Fruit fly (Drosophila melanogaster) whole organism, embryonic: Measurements from ENCODE around the gene CG2961.

Experiments
- Ada2b ChIP-seq: fragments of 200-800 bp; sonication (Bioruptor generic); IDR thresholded peaks from 2 replicates; pipeline ENCODE4 v1.3.6; 2022; ENCODE audit warnings: missing biosample characterization, missing genetic modification characterization
- Aef1 ChIP-seq: fragments of 200-800 bp; sonication (Bioruptor generic); IDR thresholded peaks from 3 replicates; pipeline ENCODE4 v1.3.6; 2022; ENCODE audit warnings: missing biosample characterization, missing genetic modification characterization
- Atf-2 ChIP-seq: fragments of 200-800 bp; sonication (Bioruptor generic); optimal IDR thresholded peaks from 2 replicates; lab custom pipeline; 2016; ENCODE audit warnings: missing biosample characterization, missing genetic modification characterization
- B-H1 ChIP-seq: fragments of 200-800 bp; sonication (Bioruptor generic); IDR thresholded peaks from 3 replicates; pipeline ENCODE4 v1.3.6; 2022; ENCODE audit warnings: missing biosample characterization, missing genetic modification characterization
- Bgb ChIP-seq: fragments of 200-800 bp; sonication (Bioruptor generic); IDR thresholded peaks from 2 replicates; pipeline ENCODE4 v1.3.6; 2022; ENCODE audit warnings: missing biosample characterization, missing genetic modification characterization; ENCODE audit not compliant: partially characterized antibody
- CG11695 ChIP-seq: fragments of 200-800 bp; sonication (Bioruptor generic); IDR thresholded peaks from 3 replicates; pipeline ENCODE4 v1.3.6; 2022; ENCODE audit warnings: missing biosample characterization, missing genetic modification characterization
- CG12391 ChIP-seq: fragments of 200-800 bp; sonication (Bioruptor generic); optimal IDR thresholded peaks from 3 replicates; lab custom pipeline; 2018; ENCODE audit warnings: missing biosample characterization, mild to moderate bottlenecking, missing genetic modification characterization, moderate library complexity
- CG13123 ChIP-seq: fragments of 200-800 bp; sonication (Bioruptor generic); optimal IDR thresholded peaks from 2 replicates; lab custom pipeline; 2016; ENCODE audit warnings: missing biosample characterization, missing genetic modification characterization
- CG16813 ChIP-seq: fragments of 200-800 bp; sonication (Bioruptor generic); IDR thresholded peaks from 3 replicates; pipeline ENCODE4 v1.3.6; 2022; ENCODE audit warnings: missing biosample characterization, missing genetic modification characterization; ENCODE audit not compliant: partially characterized antibody
- CG17359 ChIP-seq: fragments of 200-800 bp; sonication (Bioruptor generic); optimal IDR thresholded peaks from 3 replicates; lab custom pipeline; 2018; ENCODE audit warnings: missing biosample characterization, mild to moderate bottlenecking, missing genetic modification characterization, moderate library complexity
- CG2875 ChIP-seq: fragments of 200-800 bp; sonication (Bioruptor generic); optimal IDR thresholded peaks from 2 replicates; lab custom pipeline; 2017; ENCODE audit warnings: missing biosample characterization, mild to moderate bottlenecking, missing genetic modification characterization, missing genetic modification reagents
- CG34224 ChIP-seq: fragments of 200-800 bp; sonication (Bioruptor generic); IDR thresholded peaks from 3 replicates; pipeline ENCODE4 v1.3.6; 2022; ENCODE audit warnings: missing biosample characterization, missing genetic modification characterization; ENCODE audit not compliant: partially characterized antibody
- CG4730 ChIP-seq: fragments of 200-800 bp; sonication (Bioruptor generic); IDR thresholded peaks from 2 replicates; pipeline ENCODE4 v1.3.6; 2022; ENCODE audit warnings: missing biosample characterization, missing genetic modification characterization
- CG6254 ChIP-seq: fragments of 200-800 bp; sonication (Bioruptor generic); optimal IDR thresholded peaks from 3 replicates; lab custom pipeline; 2017; ENCODE audit warnings: mild to moderate bottlenecking, missing biosample characterization, missing genetic modification reagents, missing genetic modification characterization
- CG6683 ChIP-seq: fragments of 200-800 bp; sonication (Bioruptor generic); optimal IDR thresholded peaks from 2 replicates; lab custom pipeline; 2017; ENCODE audit warnings: missing biosample characterization, mild to moderate bottlenecking, missing genetic modification characterization, missing genetic modification reagents
- CG8290 ChIP-seq, 3 experiments: fragments of 200-800 bp; sonication (Bioruptor generic); optimal IDR thresholded peaks; 2 replicates each; lab custom pipeline; 2016 to 2019; ENCODE audit warnings: missing biosample characterization in 3 of 3, missing genetic modification characterization in 3 of 3, mild to moderate bottlenecking in 2 of 3, moderate library complexity in 1 of 3
- CG8388 ChIP-seq: fragments of 200-800 bp; sonication (Bioruptor generic); optimal IDR thresholded peaks from 2 replicates; lab custom pipeline; 2019; ENCODE audit warnings: missing biosample characterization, mild to moderate bottlenecking, missing genetic modification characterization, moderate library complexity
- CoRest ChIP-seq: fragments of 200-800 bp; sonication (Bioruptor generic); optimal IDR thresholded peaks from 3 replicates; lab custom pipeline; 2018; ENCODE audit warnings: missing biosample characterization, mild to moderate bottlenecking, missing genetic modification characterization, moderate library complexity
- D ChIP-seq, 2 experiments: fragments of 200-800 bp in 1 of 2; fragments of >200 bp in 1 of 2; sonication (Bioruptor generic) in 1 of 2; optimal IDR thresholded peaks; 2 replicates in 1 of 2; 3 replicates in 1 of 2; lab custom pipeline; 2017; ENCODE audit warnings: mild to moderate bottlenecking in 1 of 2, missing biosample characterization in 1 of 2, missing genetic modification characterization in 1 of 2, missing genetic modification reagents in 1 of 2
- D19B ChIP-seq: fragments of 200-800 bp; sonication (Bioruptor generic); optimal IDR thresholded peaks from 2 replicates; lab custom pipeline; 2017; ENCODE audit warnings: missing biosample characterization, mild to moderate bottlenecking, missing genetic modification characterization
- Dbx ChIP-seq: fragments of 200-800 bp; sonication (Bioruptor generic); IDR thresholded peaks from 3 replicates; pipeline ENCODE4 v1.3.6; 2022; ENCODE audit warnings: missing biosample characterization, missing genetic modification characterization
- Dek ChIP-seq: fragments of 200-800 bp; sonication (Bioruptor generic); optimal IDR thresholded peaks from 3 replicates; lab custom pipeline; 2019; ENCODE audit warnings: missing biosample characterization, mild to moderate bottlenecking, missing genetic modification characterization, moderate library complexity
- Dfd ChIP-seq, 2 experiments: fragments of >200 bp; optimal IDR thresholded peaks; 2 replicates each; lab custom pipeline; 2017; ENCODE audit warnings: missing biosample characterization in 2 of 2, missing genetic modification characterization in 2 of 2
- Dll ChIP-seq: fragments of 200-800 bp; sonication (Bioruptor generic); IDR thresholded peaks from 4 replicates; pipeline ENCODE4 v1.3.6; 2022; ENCODE audit warnings: missing biosample characterization, missing genetic modification characterization; ENCODE audit not compliant: partially characterized antibody
- HLH54F ChIP-seq: fragments of 200-800 bp; sonication (Bioruptor generic); optimal IDR thresholded peaks from 3 replicates; lab custom pipeline; 2016; ENCODE audit warnings: missing biosample characterization, missing genetic modification characterization
- Hand ChIP-seq: fragments of 200-800 bp; sonication (Bioruptor generic); optimal IDR thresholded peaks from 2 replicates; lab custom pipeline; 2017; ENCODE audit warnings: mild to moderate bottlenecking, missing biosample characterization, missing genetic modification reagents, missing genetic modification characterization
- Hmx ChIP-seq: fragments of 200-800 bp; sonication (Bioruptor generic); optimal IDR thresholded peaks from 2 replicates; lab custom pipeline; 2016; ENCODE audit warnings: missing biosample characterization, missing genetic modification characterization
- Nf-YA ChIP-seq: fragments of 200-800 bp; sonication (Bioruptor generic); IDR thresholded peaks from 2 replicates; pipeline ENCODE4 v1.3.6; 2022; ENCODE audit warnings: missing biosample characterization, missing genetic modification characterization
- Sry-β ChIP-seq: fragments of 200-800 bp; sonication (Bioruptor generic); optimal IDR thresholded peaks from 2 replicates; lab custom pipeline; 2018; ENCODE audit warnings: missing biosample characterization, mild to moderate bottlenecking, missing genetic modification characterization, moderate library complexity
- bab2 ChIP-seq: fragments of 200-800 bp; sonication (Bioruptor generic); optimal IDR thresholded peaks from 2 replicates; lab custom pipeline; 2016; ENCODE audit warnings: missing biosample characterization, missing genetic modification characterization
- cg ChIP-seq: fragments of 200-800 bp; sonication (Bioruptor generic); optimal IDR thresholded peaks from 3 replicates; lab custom pipeline; 2019; ENCODE audit warnings: missing biosample characterization, mild to moderate bottlenecking, missing genetic modification characterization, moderate library complexity
- dmrt99B ChIP-seq: fragments of 200-800 bp; sonication (Bioruptor generic); optimal IDR thresholded peaks from 2 replicates; lab custom pipeline; 2018; ENCODE audit warnings: missing biosample characterization, mild to moderate bottlenecking, missing genetic modification characterization, moderate library complexity
- eve ChIP-seq, 2 experiments: fragments of >200 bp; optimal IDR thresholded peaks; 2 replicates each; lab custom pipeline; 2017; ENCODE audit warnings: missing biosample characterization in 2 of 2, missing genetic modification characterization in 2 of 2
- insv ChIP-seq, 2 experiments: fragments of 200-800 bp; sonication (Bioruptor generic); optimal IDR thresholded peaks; 3 replicates each; lab custom pipeline; 2016 to 2018; ENCODE audit warnings: missing biosample characterization in 2 of 2, missing genetic modification characterization in 2 of 2
- nau ChIP-seq: fragments of 200-800 bp; sonication (Bioruptor generic); optimal IDR thresholded peaks from 3 replicates; lab custom pipeline; 2017; ENCODE audit warnings: missing biosample characterization, mild to moderate bottlenecking, missing genetic modification characterization, missing genetic modification reagents
- oc ChIP-seq: fragments of 200-800 bp; sonication (Bioruptor generic); optimal IDR thresholded peaks from 2 replicates; lab custom pipeline; 2018; ENCODE audit warnings: missing biosample characterization, mild to moderate bottlenecking, missing genetic modification characterization, moderate library complexity
- p53 ChIP-seq: fragments of 200-800 bp; sonication (Bioruptor generic); optimal IDR thresholded peaks from 2 replicates; lab custom pipeline; 2016; ENCODE audit warnings: missing biosample characterization, missing genetic modification characterization
- pros ChIP-seq: fragments of 200-800 bp; sonication (Bioruptor generic); optimal IDR thresholded peaks from 3 replicates; lab custom pipeline; 2019; ENCODE audit warnings: missing biosample characterization, mild to moderate bottlenecking, missing genetic modification characterization, moderate library complexity
- ranshi ChIP-seq: fragments of 200-800 bp; sonication (Bioruptor generic); IDR thresholded peaks from 2 replicates; pipeline ENCODE4 v1.3.6; 2022; ENCODE audit warnings: missing biosample characterization, missing genetic modification characterization
- slp2 ChIP-seq: fragments of 200-800 bp; sonication (Bioruptor generic); optimal IDR thresholded peaks from 2 replicates; lab custom pipeline; 2016; ENCODE audit warnings: missing biosample characterization, missing genetic modification characterization
- sna ChIP-seq: fragments of 200-800 bp; sonication (Bioruptor generic); IDR thresholded peaks from 2 replicates; pipeline ENCODE4 v1.3.6; 2022; ENCODE audit warnings: missing biosample characterization, missing genetic modification characterization; ENCODE audit not compliant: partially characterized antibody
- so ChIP-seq: fragments of 200-800 bp; sonication (Bioruptor generic); IDR thresholded peaks from 3 replicates; pipeline ENCODE4 v1.3.6; 2022; ENCODE audit warnings: missing biosample characterization, missing genetic modification characterization
- sug ChIP-seq: fragments of 200-800 bp; optimal IDR thresholded peaks from 2 replicates; lab custom pipeline; 2019; ENCODE audit warnings: missing biosample characterization, mild to moderate bottlenecking, missing genetic modification characterization, moderate library complexity
- tin ChIP-seq: fragments of 200-800 bp; sonication (Bioruptor generic); optimal IDR thresholded peaks from 3 replicates; lab custom pipeline; 2016; ENCODE audit warnings: missing biosample characterization, missing genetic modification characterization
- tna ChIP-seq: fragments of 200-800 bp; sonication (Bioruptor generic); IDR thresholded peaks from 2 replicates; pipeline ENCODE4 v1.3.6; 2022; ENCODE audit warnings: missing biosample characterization, missing genetic modification characterization; ENCODE audit not compliant: partially characterized antibody
- trem ChIP-seq: fragments of 200-800 bp; optimal IDR thresholded peaks from 3 replicates; lab custom pipeline; 2019; ENCODE audit warnings: missing biosample characterization, mild to moderate bottlenecking, missing genetic modification characterization, moderate library complexity
- zen2 ChIP-seq: fragments of 200-800 bp; sonication (Bioruptor generic); IDR thresholded peaks from 3 replicates; pipeline ENCODE4 v1.3.6; 2022; ENCODE audit warnings: missing biosample characterization, missing genetic modification characterization; ENCODE audit not compliant: partially characterized antibody

CG2961 gene

dm6 chrX:10265213-10266017, 32.5 kb upstream of the CG2961 start, which contains the start of gene CG12643 (continued):
- TF ChIP-seq CG16813 (GFP tag; lab: Robert Waterston, UW) (no peak), sna (no peak), Bgb (GFP tag; lab: Robert Waterston, UW) (no peak), CG34224 (no peak), oc (tag; lab: Kevin White, UChicago) (peak; percentile 89), zen2 (GFP tag; lab: Robert Waterston, UW) (no peak), Ada2b (peak; percentile 91), nau (GFP tag; lab: Kevin White, UChicago) (peak; percentile 85), Aef1 (peak; percentile 91), CG13123 (peak; percentile 66), sug (tag; lab: Kevin White, UChicago) (peak; percentile 81), D (optimal IDR thresholded peaks at IDR 0.05; lab: Kevin White, UChicago) (no peak), D (GFP tag; optimal IDR thresholded peaks at IDR 0.05; lab: Kevin White, UChicago) (peak; percentile 94), slp2 (GFP tag; lab: Kevin White, UChicago) (peak; percentile 90), Hand (GFP tag; lab: Kevin White, UChicago) (peak; percentile 51), Dll (GFP tag; lab: Robert Waterston, UW) (no peak), pros (peak; percentile 27), cg (GFP tag; lab: Kevin White, UChicago) (peak; percentile 67), HLH54F (GFP tag; lab: Kevin White, UChicago) (peak; percentile 89), tna (GFP tag; lab: Robert Waterston, UW) (no peak), CG17359 (tag; lab: Kevin White, UChicago) (peak; percentile 94), so (GFP tag; lab: Robert Waterston, UW) (peak; percentile 86), B-H1 (peak; percentile 86), Dbx (GFP tag; lab: Robert Waterston, UW) (peak; percentile 85), CG11695 (GFP tag; lab: Robert Waterston, UW) (peak; percentile 88), trem (peak; percentile 49), dmrt99B (peak; percentile 89), tin (GFP tag; lab: Kevin White, UChicago) (peak; percentile 94), CG2875 (GFP tag; lab: Kevin White, UChicago) (peak; percentile 84), Hmx (GFP tag; lab: Kevin White, UChicago) (no peak), CG4730 (GFP tag; lab: Robert Waterston, UW) (peak; percentile 76), insv (GFP tag; optimal IDR thresholded peaks at IDR 0.05; lab: Kevin White, UChicago) (peak; percentile 27 to 70), CG8290 (GFP tag; optimal IDR thresholded peaks at IDR 0.05; lab: Kevin White, UChicago) (peak; percentile 73), CG8290 (tag; optimal IDR thresholded peaks at IDR 0.05; lab: Kevin White, UChicago) (peak; percentile 76 to 96), CG8388 (GFP tag; lab: Kevin White, UChicago) (peak; percentile 87), Dfd (GFP tag; optimal IDR thresholded peaks at IDR 0.05; lab: Kevin White, UChicago) (no peak), CG12391 (tag; lab: Kevin White, UChicago) (peak; percentile 79), CG6254 (GFP tag; lab: Kevin White, UChicago) (peak; percentile 65), Dek (tag; lab: Kevin White, UChicago) (peak; percentile 73), CG6683 (peak; percentile 61), Sry-β (GFP tag; lab: Kevin White, UChicago) (no peak), ranshi (GFP tag; lab: Robert Waterston, UW) (peak; percentile 93), D19B (GFP tag; lab: Kevin White, UChicago) (peak; percentile 97), Atf-2 (peak; percentile 84), eve (GFP tag; optimal IDR thresholded peaks at IDR 0.05; lab: Kevin White, UChicago) (peak in 1 of 2 experiments; percentile 85), Nf-YA (GFP tag; lab: Robert Waterston, UW) (peak; percentile 81; the same call in 1 of the 2 replicates), p53 (GFP tag; lab: Kevin White, UChicago) (peak; percentile 83), CoRest (peak; percentile 91), bab2 (peak; percentile 96)
